Worm (Caenorhabditis elegans) whole organism, late embryonic: Measurements from ENCODE around the gene lat-1.

ENCODE experiments used
- ahr-1 ChIP-seq: sonication (generic microtip); optimal IDR thresholded peaks from 2 replicates; lab custom pipeline; 2016; ENCODE audit warnings: missing genetic modification characterization, missing compliant biosample characterization
- ama-1 ChIP-seq: fragments of 150-350 bp; optimal IDR thresholded peaks from 2 replicates; lab custom pipeline; 2014
- ceh-14 ChIP-seq: sonication (generic microtip); optimal IDR thresholded peaks from 2 replicates; lab custom pipeline; 2016; ENCODE audit warnings: missing genotype, missing genetic modification characterization, missing compliant biosample characterization
- ceh-22 ChIP-seq: sonication (generic microtip); optimal IDR thresholded peaks from 2 replicates; lab custom pipeline; 2017; ENCODE audit warnings: missing biosample characterization, missing genetic modification characterization
- fkh-6 ChIP-seq: sonication (generic microtip); optimal IDR thresholded peaks from 2 replicates; lab custom pipeline; 2016; ENCODE audit warnings: missing genetic modification characterization, missing compliant biosample characterization
- hlh-30 ChIP-seq: sonication (generic microtip); optimal IDR thresholded peaks from 2 replicates; lab custom pipeline; 2017; ENCODE audit warnings: antibody characterized with exemption, missing genetic modification characterization, missing compliant biosample characterization; ENCODE audit not compliant: insufficient read depth
- pha-4 ChIP-seq: fragments of 150-350 bp; optimal IDR thresholded peaks from 2 replicates; lab custom pipeline; 2018; ENCODE audit warnings: missing biosample characterization, missing genetic modification reagents, missing genetic modification characterization
- sdc-2 ChIP-seq: sonication (generic microtip); optimal IDR thresholded peaks from 2 replicates; lab custom pipeline; 2016; ENCODE audit warnings: missing genotype, missing genetic modification characterization, missing compliant biosample characterization

ce11 chrII:8891042-8891441, 5.6 kb upstream of the lat-1 start:
- TF ChIP-seq ahr-1 (tag; lab: Kevin White, UChicago) (no peak), ceh-22 (tag; lab: Kevin White, UChicago) (no peak), sdc-2 (tag; lab: Kevin White, UChicago) (no peak), hlh-30 (tag; lab: Kevin White, UChicago) (no peak), ceh-14 (tag; lab: Kevin White, UChicago) (no peak), fkh-6 (tag; lab: Kevin White, UChicago) (no peak), pha-4 (tag; lab: Kevin White, UChicago) (no peak), ama-1 (lab: Kevin White, UChicago) (no peak)
